Fruit fly (Drosophila melanogaster): ENCODE data around the gene Tim17a1.

The Tim17a1 gene

DNA sequence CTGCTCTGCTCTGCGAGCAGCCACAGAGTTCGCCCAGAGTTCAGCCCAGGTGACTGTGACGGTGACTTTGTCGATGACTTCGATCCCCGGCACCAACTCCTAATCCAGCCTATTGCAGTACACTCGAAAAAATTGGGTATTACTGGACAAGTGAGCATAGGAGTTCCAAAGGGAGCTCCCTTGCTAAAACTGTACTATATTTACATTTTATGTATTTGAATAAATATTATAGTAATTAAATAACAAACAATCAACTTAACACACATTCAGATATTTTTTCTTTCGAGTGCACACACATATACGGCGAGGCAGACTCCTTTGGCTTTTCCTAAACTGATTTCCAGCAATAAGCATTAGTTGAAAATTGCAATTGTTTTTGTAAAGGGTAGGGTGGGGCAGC is 49.0 kb downstream of the Tim17a1 start (continued):
- TF ChIP-seq CG3919 (GFP tag; optimal IDR thresholded peaks at IDR 0.05) (peak; percentile 62), Sox15 (GFP tag; optimal IDR thresholded peaks at IDR 0.05) (no peak), fd85E (GFP tag; optimal IDR thresholded peaks at IDR 0.05) (no peak), CG3032 (tag; optimal IDR thresholded peaks at IDR 0.05) (no peak), pdm3 (GFP tag; optimal IDR thresholded peaks at IDR 0.05) (no peak), CG11294 (GFP tag; IDR thresholded peaks at IDR 0.05) (no peak), net (GFP tag; optimal IDR thresholded peaks at IDR 0.05) (no peak), CG11902 (GFP tag; optimal IDR thresholded peaks at IDR 0.05) (no peak)

DNA sequence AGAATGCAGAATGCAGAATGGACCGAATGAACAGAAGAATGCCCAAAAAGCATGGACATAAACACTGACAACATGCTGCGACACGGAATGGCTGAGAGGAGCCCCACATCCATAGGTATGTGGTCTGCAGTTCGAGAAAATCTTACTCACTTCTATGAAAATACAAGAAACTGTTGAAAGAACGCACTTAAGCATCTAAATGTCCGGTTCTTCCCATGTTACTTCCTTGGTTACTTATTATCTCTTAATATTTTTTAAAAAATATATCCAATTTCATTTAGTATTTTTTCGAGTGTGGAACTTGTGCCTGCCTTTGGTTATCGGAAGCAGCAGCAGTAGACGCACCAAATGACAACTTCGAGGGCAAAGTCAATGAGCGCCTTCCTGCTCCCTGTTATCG is 50.2 kb downstream of the Tim17a1 start:
- TF ChIP-seq CG6808 (GFP tag; optimal IDR thresholded peaks at IDR 0.05) (peak; percentile 87), fd85E (GFP tag; optimal IDR thresholded peaks at IDR 0.05) (peak; percentile 12), Hr39 (GFP tag; optimal IDR thresholded peaks at IDR 0.05) (peak; percentile 80), fkh (GFP tag; optimal IDR thresholded peaks at IDR 0.05) (no peak), OdsH (GFP tag; optimal IDR thresholded peaks at IDR 0.05) (peak; percentile 82), net (GFP tag; optimal IDR thresholded peaks at IDR 0.05) (peak; percentile 66), Eip78C (GFP tag) (peak; percentile 93), CG15336 (GFP tag; IDR thresholded peaks at IDR 0.05) (0 out of 2 replicates have a peak, but pooled peaks have one; percentile 28), CG4318 (GFP tag; optimal IDR thresholded peaks at IDR 0.05) (peak; percentile 18), CG11762 (GFP tag; optimal IDR thresholded peaks at IDR 0.05; ENCODE audit: insufficient read depth) (peak; percentile 58), esn (GFP tag; optimal IDR thresholded peaks at IDR 0.05) (peak; percentile 89), Smox (GFP tag; optimal IDR thresholded peaks at IDR 0.05) (peak; percentile 86), CG7368 (GFP tag; optimal IDR thresholded peaks at IDR 0.05) (peak; percentile 8), Sox14 (GFP tag; optimal IDR thresholded peaks at IDR 0.05) (peak; percentile 69), dsx (GFP tag; optimal IDR thresholded peaks at IDR 0.05; ENCODE audit: poor library complexity, severe bottlenecking) (peak; percentile 77), Sox102F (GFP tag; optimal IDR thresholded peaks at IDR 0.05) (peak; percentile 81), CG11294 (GFP tag; IDR thresholded peaks at IDR 0.05) (no peak), Ets21C (GFP tag; optimal IDR thresholded peaks at IDR 0.05) (peak; percentile 72), CG16779 (tag; optimal IDR thresholded peaks at IDR 0.05) (peak; percentile 50), acj6 (GFP tag; optimal IDR thresholded peaks at IDR 0.05) (peak; percentile 79), CG1621 (tag; optimal IDR thresholded peaks at IDR 0.05) (peak; percentile 74), CG11902 (GFP tag; optimal IDR thresholded peaks at IDR 0.05) (peak; percentile 53), Sox15 (GFP tag; optimal IDR thresholded peaks at IDR 0.05) (peak; percentile 56), Gug (GFP tag; IDR thresholded peaks at IDR 0.05) (peak; percentile 13; the same call in 1 of the 2 replicates), CG8319 (GFP tag; optimal IDR thresholded peaks at IDR 0.05) (peak; percentile 57), spab (GFP tag; optimal IDR thresholded peaks at IDR 0.05) (peak; percentile 86), vri (GFP tag; optimal IDR thresholded peaks at IDR 0.05) (peak; percentile 83), ss (GFP tag; optimal IDR thresholded peaks at IDR 0.05) (peak; percentile 69 to 73), Hr38 (GFP tag; optimal IDR thresholded peaks at IDR 0.05) (no peak), achi (GFP tag; optimal IDR thresholded peaks at IDR 0.05) (peak; percentile 79), eg (GFP tag; IDR thresholded peaks at IDR 0.05) (0 out of 3 replicates have a peak, but pooled peaks have one; percentile 23), CG6163 (GFP tag; IDR thresholded peaks at IDR 0.05) (peak; percentile 82), lz (GFP tag; optimal IDR thresholded peaks at IDR 0.05) (peak; percentile 86), Lpt (GFP tag; optimal IDR thresholded peaks at IDR 0.05) (peak; percentile 38), svp (GFP tag) (peak; percentile 99), fd59A (GFP tag; optimal IDR thresholded peaks at IDR 0.05) (peak; percentile 57), cyc (GFP tag; optimal IDR thresholded peaks at IDR 0.05) (peak; percentile 80), CG6276 (GFP tag; optimal IDR thresholded peaks at IDR 0.05) (no peak), salr (GFP tag; optimal IDR thresholded peaks at IDR 0.05) (peak; percentile 48 to 63), Met (GFP tag; optimal IDR thresholded peaks at IDR 0.05) (peak; percentile 89), CG8632 (GFP tag; optimal IDR thresholded peaks at IDR 0.05) (peak; percentile 66), CG32006 (GFP tag; optimal IDR thresholded peaks at IDR 0.05) (peak; percentile 47), pdm3 (GFP tag; optimal IDR thresholded peaks at IDR 0.05) (peak; percentile 74), CG3919 (GFP tag; optimal IDR thresholded peaks at IDR 0.05) (peak; percentile 79), CG34406 (GFP tag; optimal IDR thresholded peaks at IDR 0.05) (peak; percentile 72), Ets96B (tag; optimal IDR thresholded peaks at IDR 0.05) (peak; percentile 90), Blimp-1 (GFP tag; optimal IDR thresholded peaks at IDR 0.05) (peak; percentile 61), Eip93F (GFP tag; optimal IDR thresholded peaks at IDR 0.05) (peak; percentile 78)

All from whole organism, prepupa.